Fruit fly (Drosophila melanogaster): ENCODE results near the gene abs.

dm6 chr3R:4266470-4266869, 33.6 kb downstream of the abs start, which contains the start of gene CG1092:
- TF ChIP-seq psq (GFP tag; optimal IDR thresholded peaks at IDR 0.05), result no peak
- no peak for TF ChIP-seq h (GFP tag; optimal IDR thresholded peaks at IDR 0.05)
- no peak for TF ChIP-seq dsf (GFP tag; optimal IDR thresholded peaks at IDR 0.05; ENCODE audit: borderline replicate concordance)
